Fruit fly (Drosophila melanogaster) whole organism, adult: ENCODE results near the gene Iml1.

ENCODE experiments used
- CG11617 ChIP-seq: fragments of 200-800 bp; sonication (Bioruptor generic); optimal IDR thresholded peaks from 2 replicates; lab custom pipeline; 2017; ENCODE audit warnings: mild to moderate bottlenecking, missing biosample characterization, missing genetic modification reagents, missing genetic modification characterization
- CG12768 ChIP-seq: fragments of 200-800 bp; sonication (Bioruptor generic); optimal IDR thresholded peaks from 2 replicates; lab custom pipeline; 2017; ENCODE audit warnings: missing biosample characterization, missing genetic modification characterization, mild to moderate bottlenecking, moderate library complexity, missing genetic modification reagents
- CG14711 ChIP-seq: fragments of 200-800 bp; sonication (Bioruptor generic); optimal IDR thresholded peaks from 2 replicates; lab custom pipeline; 2018; ENCODE audit warnings: missing biosample characterization, mild to moderate bottlenecking, missing genetic modification characterization, moderate library complexity
- CG1620 ChIP-seq: fragments of 200-800 bp; sonication (Bioruptor generic); optimal IDR thresholded peaks from 2 replicates; lab custom pipeline; 2016; ENCODE audit warnings: missing biosample characterization, missing genetic modification characterization
- CG33017 ChIP-seq: fragments of 200-800 bp; sonication (Bioruptor generic); optimal IDR thresholded peaks from 2 replicates; lab custom pipeline; 2018; ENCODE audit warnings: missing biosample characterization, mild to moderate bottlenecking, missing genetic modification characterization, moderate library complexity
- CG5204 ChIP-seq: fragments of 200-800 bp; sonication (Bioruptor generic); optimal IDR thresholded peaks from 2 replicates; lab custom pipeline; 2016; ENCODE audit warnings: missing biosample characterization, missing genetic modification characterization
- CG7045 ChIP-seq: fragments of 200-800 bp; sonication (Bioruptor generic); optimal IDR thresholded peaks from 2 replicates; lab custom pipeline; 2017; ENCODE audit warnings: missing biosample characterization, mild to moderate bottlenecking, missing genetic modification characterization
- CG7101 ChIP-seq: fragments of 200-800 bp; sonication (Bioruptor generic); optimal IDR thresholded peaks from 2 replicates; lab custom pipeline; 2018; ENCODE audit warnings: missing biosample characterization, mild to moderate bottlenecking, missing genetic modification characterization, moderate library complexity
- Clk ChIP-seq: fragments of 200-800 bp; sonication (Bioruptor generic); optimal IDR thresholded peaks from 2 replicates; lab custom pipeline; 2017; ENCODE audit warnings: missing biosample characterization, missing genetic modification characterization
- Crg-1 ChIP-seq: fragments of 200-800 bp; sonication (Bioruptor generic); optimal IDR thresholded peaks from 2 replicates; lab custom pipeline; 2016; ENCODE audit warnings: missing biosample characterization, missing genetic modification characterization
- Hr96 ChIP-seq: fragments of 200-800 bp; sonication (Bioruptor generic); optimal IDR thresholded peaks from 2 replicates; lab custom pipeline; 2016; ENCODE audit warnings: missing biosample characterization, missing genetic modification characterization
- Mnt ChIP-seq: fragments of 200-800 bp; sonication (Bioruptor generic); optimal IDR thresholded peaks from 2 replicates; lab custom pipeline; 2016; ENCODE audit warnings: missing biosample characterization, mild to moderate bottlenecking, missing genetic modification characterization
- bab1 ChIP-seq: fragments of 200-800 bp; sonication (Bioruptor generic); optimal IDR thresholded peaks from 3 replicates; lab custom pipeline; 2019; ENCODE audit warnings: missing biosample characterization, mild to moderate bottlenecking, missing genetic modification characterization, moderate library complexity
- cic ChIP-seq: fragments of 200-800 bp; sonication (Bioruptor generic); optimal IDR thresholded peaks from 2 replicates; lab custom pipeline; 2017; ENCODE audit warnings: missing biosample characterization, mild to moderate bottlenecking, missing genetic modification characterization, moderate library complexity
- cnc ChIP-seq, 2 experiments: fragments of >200 bp; optimal IDR thresholded peaks; 2 replicates each; lab custom pipeline; 2017
- kay ChIP-seq: fragments of 200-800 bp; sonication (Bioruptor generic); peaks from one replicate; lab custom pipeline; 2016; ENCODE audit warnings: missing biosample characterization, missing genetic modification characterization, borderline replicate concordance
- ovo ChIP-seq: fragments of 200-800 bp; sonication (Bioruptor generic); optimal IDR thresholded peaks from 2 replicates; lab custom pipeline; 2016; ENCODE audit warnings: missing biosample characterization, missing genetic modification characterization
- pad ChIP-seq: fragments of 200-800 bp; sonication (Bioruptor generic); optimal IDR thresholded peaks from 3 replicates; lab custom pipeline; 2017; ENCODE audit warnings: missing biosample characterization, missing genetic modification characterization, mild to moderate bottlenecking, moderate library complexity, missing genetic modification reagents
- tj ChIP-seq: fragments of 200-800 bp; sonication (Bioruptor generic); optimal IDR thresholded peaks from 3 replicates; lab custom pipeline; 2017; ENCODE audit warnings: missing biosample characterization, mild to moderate bottlenecking, missing genetic modification characterization, moderate library complexity
- toe ChIP-seq: fragments of 200-800 bp; sonication (Bioruptor generic); optimal IDR thresholded peaks from 2 replicates; lab custom pipeline; 2016; ENCODE audit warnings: missing biosample characterization, missing genetic modification characterization

Iml1 gene

DNA sequence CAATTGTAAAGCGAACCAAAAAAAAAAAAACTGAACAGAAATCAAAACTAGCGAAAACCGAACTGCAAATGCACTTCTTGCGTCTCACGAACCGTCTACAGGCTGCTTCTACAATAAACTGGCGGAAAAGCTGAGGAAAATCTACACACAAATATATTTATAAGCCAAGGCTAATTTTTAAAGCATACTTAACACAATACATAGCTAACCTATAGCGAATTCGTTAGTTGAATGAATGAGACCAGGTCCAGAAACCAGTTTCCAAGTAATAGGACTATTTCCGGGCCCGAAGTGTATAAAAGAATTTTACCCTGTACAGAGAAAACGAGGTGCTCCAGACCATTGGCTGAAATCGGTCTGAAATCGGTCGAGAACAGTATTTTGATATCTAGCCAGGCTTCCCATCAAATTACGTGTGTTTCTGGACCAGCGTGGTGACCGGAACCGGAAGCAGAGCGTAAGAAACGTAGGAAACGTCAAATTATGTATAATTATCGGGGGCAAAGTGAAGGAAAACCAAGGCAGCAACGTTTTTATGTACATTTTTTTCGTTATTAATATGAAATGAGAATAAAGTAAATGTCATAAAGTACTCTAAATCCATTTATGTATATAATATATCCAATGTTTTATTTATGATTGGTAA is 42.0 kb upstream of the Iml1 start:
- TF ChIP-seq CG7101 (no peak), cic (GFP tag; lab: Kevin White, UChicago) (no peak), CG1620 (GFP tag; lab: Kevin White, UChicago) (no peak), ovo (GFP tag; lab: Kevin White, UChicago) (no peak), bab1 (no peak), CG14711 (no peak)

DNA sequence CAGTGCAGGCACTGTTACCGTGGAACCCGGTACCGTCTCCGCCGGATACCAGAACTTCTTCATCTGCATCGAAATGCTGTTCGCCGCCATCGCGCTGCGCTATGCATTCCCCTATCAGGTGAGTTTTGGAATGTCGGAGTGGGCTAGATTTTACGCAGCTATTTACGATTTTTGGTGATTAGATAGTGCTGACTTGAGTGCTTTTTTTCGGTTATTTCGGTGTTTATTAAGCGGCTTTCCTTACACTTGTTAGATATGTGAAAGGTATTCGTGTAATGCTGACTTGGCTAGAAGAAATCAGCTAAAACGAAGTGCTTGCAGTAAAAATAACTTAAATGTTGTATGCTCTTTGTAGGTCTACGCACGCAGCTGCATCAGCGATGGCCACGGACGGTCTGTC is 39.4 kb upstream of the Iml1 start:
- no peak for TF ChIP-seq Crg-1
- no peak for TF ChIP-seq CG33017 (tag; lab: Kevin White, UChicago)

DNA sequence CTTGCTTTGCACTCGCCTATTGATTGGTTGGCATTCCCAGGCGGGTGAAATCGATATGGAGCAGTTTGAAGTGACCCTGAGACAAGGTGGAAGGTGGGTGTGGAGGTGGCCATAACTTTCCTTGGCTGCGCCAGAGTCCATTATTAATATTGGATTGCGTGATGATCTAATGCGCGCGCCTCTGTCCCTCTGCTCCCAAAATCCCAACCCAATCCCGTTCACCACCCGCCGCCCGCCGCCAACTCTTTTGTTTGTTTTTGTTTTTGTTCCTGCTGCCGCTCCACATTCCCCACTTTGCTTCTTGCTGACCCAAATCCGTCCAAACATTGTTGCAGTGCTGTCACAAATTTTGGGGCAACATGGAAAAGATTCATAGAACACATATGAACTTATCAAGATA is 37.2 kb upstream of the Iml1 start:
- TF ChIP-seq tj (GFP tag; lab: Kevin White, UChicago): peak; percentile 1
- TF ChIP-seq kay (GFP tag; lab: Kevin White, UChicago): peak; percentile 45
- no peak for TF ChIP-seq Clk (GFP tag; lab: Kevin White, UChicago)
- TF ChIP-seq Crg-1: no peak

DNA sequence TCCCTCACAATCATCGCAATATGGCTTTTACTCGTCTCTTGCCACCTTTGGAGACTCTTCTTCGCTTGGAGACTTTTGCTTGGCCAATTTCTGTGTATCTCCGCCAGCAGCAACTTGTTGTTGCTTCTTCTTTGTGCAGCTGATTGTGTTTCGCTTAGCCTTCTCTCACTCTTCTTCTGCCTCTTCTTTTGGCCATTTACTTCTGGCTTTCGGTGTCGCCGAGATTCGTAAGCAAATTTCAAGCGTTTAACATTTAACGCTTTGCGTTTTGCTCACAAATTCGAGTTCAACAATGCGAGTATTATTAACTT is 36.1 kb upstream of the Iml1 start:
- no peak for TF ChIP-seq CG7045 (GFP tag; lab: Kevin White, UChicago)
- TF ChIP-seq Clk (GFP tag; lab: Kevin White, UChicago): no peak
- TF ChIP-seq Crg-1: no peak
- TF ChIP-seq Mnt (GFP tag; lab: Kevin White, UChicago): no peak
- TF ChIP-seq CG14711: no peak
- no peak for TF ChIP-seq CG1620 (GFP tag; lab: Kevin White, UChicago)
- TF ChIP-seq cnc (optimal IDR thresholded peaks at IDR 0.05; lab: Kevin White, UChicago): no peak
- TF ChIP-seq cic (GFP tag; lab: Kevin White, UChicago): no peak
- TF ChIP-seq CG5204 (GFP tag; lab: Kevin White, UChicago): no peak
- no peak for TF ChIP-seq CG12768 (GFP tag; lab: Kevin White, UChicago)
- TF ChIP-seq CG11617 (GFP tag; lab: Kevin White, UChicago): no peak
- TF ChIP-seq toe (GFP tag; lab: Kevin White, UChicago): no peak
- TF ChIP-seq bab1: peak; percentile 9
- peak; percentile 59 for TF ChIP-seq tj (GFP tag; lab: Kevin White, UChicago)
- TF ChIP-seq CG7101: no peak
- no peak for TF ChIP-seq ovo (GFP tag; lab: Kevin White, UChicago)

DNA sequence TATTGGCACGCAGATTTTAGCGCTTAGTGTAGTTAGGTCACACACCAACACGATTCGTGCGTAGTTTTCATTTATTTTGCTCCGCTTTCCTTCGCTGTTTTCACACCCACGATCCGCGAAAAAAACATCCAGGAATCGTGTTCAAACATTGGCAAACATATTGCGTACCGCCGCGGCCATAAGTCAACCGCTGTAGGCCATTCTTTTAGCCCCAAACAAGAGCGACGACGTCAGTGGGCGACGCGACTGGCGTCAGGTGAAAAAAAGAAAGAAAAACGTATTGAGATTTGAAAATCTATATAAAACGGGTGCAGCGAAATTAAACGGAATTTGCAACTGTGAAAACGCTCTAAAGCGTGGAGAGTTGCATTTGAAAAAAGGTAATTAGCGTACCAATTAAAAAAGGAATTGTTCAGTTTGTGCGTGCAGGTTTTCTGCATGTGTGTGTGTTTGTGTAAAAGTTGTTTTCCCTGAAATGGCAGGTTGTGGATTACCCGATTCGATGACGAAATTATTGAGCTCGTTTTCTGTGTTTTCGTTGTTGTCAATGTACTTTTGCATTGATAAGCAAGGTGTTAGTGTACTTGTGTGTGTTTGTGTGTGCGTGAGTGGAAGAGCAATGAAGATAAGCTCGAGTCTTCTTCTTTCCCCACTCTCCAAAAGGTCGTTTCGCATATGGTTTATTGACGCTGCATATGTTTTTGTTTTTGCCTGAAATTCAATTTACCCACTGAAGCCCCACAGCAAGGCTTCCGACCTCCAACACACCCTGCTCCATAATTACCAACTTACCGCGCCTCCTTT is 35.5 kb upstream of the Iml1 start, which contains the start of gene Tmep:
Gene Tmep (plus strand): TSS at position 20 of the 804 bp plus-strand sequence.
- TF ChIP-seq cic (GFP tag; lab: Kevin White, UChicago) (peak; percentile 63), pad (GFP tag; lab: Kevin White, UChicago) (no peak), CG7101 (no peak), bab1 (no peak), CG33017 (tag; lab: Kevin White, UChicago) (no peak), CG1620 (GFP tag; lab: Kevin White, UChicago) (no peak), kay (GFP tag; lab: Kevin White, UChicago) (no peak), cnc (optimal IDR thresholded peaks at IDR 0.05; lab: Kevin White, UChicago) (no peak), CG5204 (GFP tag; lab: Kevin White, UChicago) (no peak), Crg-1 (no peak), CG14711 (no peak), toe (GFP tag; lab: Kevin White, UChicago) (no peak), Hr96 (GFP tag; lab: Kevin White, UChicago) (no peak), CG7045 (GFP tag; lab: Kevin White, UChicago) (no peak), Clk (GFP tag; lab: Kevin White, UChicago) (no peak), tj (GFP tag; lab: Kevin White, UChicago) (peak; percentile 61), CG11617 (GFP tag; lab: Kevin White, UChicago) (no peak), Mnt (GFP tag; lab: Kevin White, UChicago) (peak; percentile 5), CG12768 (GFP tag; lab: Kevin White, UChicago) (no peak), ovo (GFP tag; lab: Kevin White, UChicago) (no peak)

DNA sequence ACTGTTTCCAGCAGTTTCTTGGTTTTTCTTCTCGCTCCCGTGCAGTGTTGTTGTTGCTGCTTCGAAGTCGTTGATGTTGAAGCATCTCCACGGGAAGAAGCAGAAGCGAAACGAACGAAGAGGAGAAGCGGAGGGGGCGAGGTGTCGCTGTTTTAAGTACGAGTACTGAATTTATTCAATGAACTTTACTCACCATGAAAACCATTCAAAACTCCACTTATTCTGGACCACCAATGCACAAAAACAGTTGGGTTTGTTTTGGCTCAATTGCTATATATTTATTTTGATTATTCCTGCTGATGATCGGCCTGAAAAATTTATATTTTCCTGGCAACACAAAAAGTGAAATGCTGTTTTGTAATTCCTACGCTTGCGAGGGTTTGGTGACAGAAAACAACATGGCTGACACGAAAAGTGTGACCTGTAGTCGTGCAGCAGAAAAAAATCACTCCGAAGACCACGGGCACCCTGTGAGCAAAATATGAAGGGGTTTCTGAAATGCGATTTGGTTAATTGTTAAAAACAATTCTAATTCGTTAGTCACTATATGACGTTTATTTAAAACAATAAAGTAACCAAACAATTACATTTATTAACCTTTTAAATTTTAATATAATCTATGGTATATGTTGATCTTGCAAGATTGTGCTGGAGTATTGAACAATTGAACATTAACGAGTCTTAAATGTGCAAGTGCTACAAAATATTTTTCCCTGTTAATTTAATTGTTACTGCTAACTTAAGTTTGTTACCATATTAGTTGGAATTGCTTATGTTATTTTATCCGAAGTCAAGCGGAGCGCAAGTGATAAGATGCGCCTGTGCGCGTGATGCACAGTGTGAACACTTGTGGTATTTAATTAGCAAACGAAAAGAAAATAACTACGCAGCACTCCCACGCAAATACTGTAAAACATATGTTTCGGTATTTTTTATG is 34.7 kb upstream of the Iml1 start, which contains the start of gene CG7879:
Gene CG7879 (minus strand): TSS at position 384 of the 937 bp plus-strand sequence.
- TF ChIP-seq CG33017 (tag; lab: Kevin White, UChicago) (no peak), CG7101 (peak; percentile 24), toe (GFP tag; lab: Kevin White, UChicago) (no peak), cnc (optimal IDR thresholded peaks at IDR 0.05; lab: Kevin White, UChicago) (no peak), kay (GFP tag; lab: Kevin White, UChicago) (no peak), Clk (GFP tag; lab: Kevin White, UChicago) (no peak), tj (GFP tag; lab: Kevin White, UChicago) (no peak), bab1 (peak; percentile 53), CG7045 (GFP tag; lab: Kevin White, UChicago) (no peak), CG11617 (GFP tag; lab: Kevin White, UChicago) (peak; percentile 7), Crg-1 (no peak), Hr96 (GFP tag; lab: Kevin White, UChicago) (no peak), Mnt (GFP tag; lab: Kevin White, UChicago) (peak; percentile 20), CG5204 (GFP tag; lab: Kevin White, UChicago) (no peak), cic (GFP tag; lab: Kevin White, UChicago) (peak; percentile 98), CG12768 (GFP tag; lab: Kevin White, UChicago) (no peak), ovo (GFP tag; lab: Kevin White, UChicago) (peak; percentile 2), pad (GFP tag; lab: Kevin White, UChicago) (no peak), CG1620 (GFP tag; lab: Kevin White, UChicago) (peak; percentile 28), CG14711 (no peak)
